Fruit fly (Drosophila melanogaster): Measurements from ENCODE around the gene CG9215.

CG9215 gene

DNA sequence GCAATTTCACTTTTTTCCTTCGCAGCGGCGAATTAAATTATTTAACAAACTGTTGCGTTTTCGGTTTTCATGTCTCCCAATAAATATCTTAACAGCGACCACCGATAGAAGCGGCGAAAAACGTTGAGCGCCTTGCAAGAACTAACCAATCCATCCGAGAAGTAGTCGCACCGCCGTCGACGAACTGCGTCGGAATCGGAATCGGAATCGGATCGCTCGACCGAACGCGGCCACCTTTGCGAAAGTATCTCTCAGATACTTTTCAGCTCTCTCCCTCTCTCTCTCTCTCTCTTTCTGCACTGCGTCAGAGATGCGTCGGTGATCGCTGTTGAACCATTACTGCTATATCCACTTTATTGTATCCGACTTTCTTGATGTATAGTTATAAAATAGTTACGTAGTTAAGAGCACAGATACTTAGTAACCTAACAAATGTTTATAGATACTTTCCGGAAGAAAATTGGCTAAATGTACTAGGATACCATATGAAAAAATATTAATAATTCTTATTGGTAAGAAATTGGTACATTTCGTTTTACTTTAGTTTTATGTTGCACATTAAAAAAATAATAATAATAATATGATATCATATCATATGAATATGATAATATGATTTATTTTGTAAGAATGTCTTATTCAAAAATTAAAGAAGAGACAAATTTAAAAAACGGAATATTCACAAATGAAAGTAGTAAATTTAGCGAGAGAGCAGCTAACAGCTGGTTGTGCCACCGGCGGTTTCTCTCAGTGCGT, 11.0 kb upstream of the CG9215 start, which contains the start of gene Chsy (continued):
- TF ChIP-seq HLHmδ (GFP tag; optimal IDR thresholded peaks at IDR 0.05) (peak; percentile 16), CG12104 (GFP tag; optimal IDR thresholded peaks at IDR 0.05) (no peak), CG3407 (GFP tag; optimal IDR thresholded peaks at IDR 0.05) (no peak), CG2129 (GFP tag; IDR thresholded peaks at IDR 0.05; ENCODE audit: partially characterized antibody) (no peak), HHEX (GFP tag; optimal IDR thresholded peaks at IDR 0.05) (no peak), CG30431 (GFP tag; optimal IDR thresholded peaks at IDR 0.05) (no peak), Lhr (GFP tag; optimal IDR thresholded peaks at IDR 0.05) (no peak), Hmx (GFP tag; optimal IDR thresholded peaks at IDR 0.05) (no peak), CG1792 (GFP tag; optimal IDR thresholded peaks at IDR 0.05) (no peak), esg (GFP tag; conservative IDR thresholded peaks at IDR 0.05) (no peak), p53 (GFP tag; optimal IDR thresholded peaks at IDR 0.05) (no peak), CG14860 (GFP tag; IDR thresholded peaks at IDR 0.05; ENCODE audit: partially characterized antibody) (no peak), mirr (GFP tag; optimal IDR thresholded peaks at IDR 0.05) (no peak), CG17912 (GFP tag; optimal IDR thresholded peaks at IDR 0.05) (no peak), Bgb (GFP tag; IDR thresholded peaks at IDR 0.05; ENCODE audit: partially characterized antibody) (0 out of 2 replicates have a peak, but pooled peaks have one; percentile 10), scrt (GFP tag; optimal IDR thresholded peaks at IDR 0.05) (no peak), Adf1 (GFP tag; IDR thresholded peaks at IDR 0.05) (peak; percentile 53; the same call in 1 of the 2 replicates), CG32532 (GFP tag; IDR thresholded peaks at IDR 0.05) (0 out of 2 replicates have a peak, but pooled peaks have one; percentile 10), Deaf1 (tag; optimal IDR thresholded peaks at IDR 0.05) (peak; percentile 95), CG14441 (GFP tag; IDR thresholded peaks at IDR 0.05) (no peak), Opbp (GFP tag; IDR thresholded peaks at IDR 0.05; ENCODE audit: partially characterized antibody) (0 out of 3 replicates have a peak, but pooled peaks have one; percentile 5), pum (GFP tag; optimal IDR thresholded peaks at IDR 0.05) (no peak), Chrac-16 (GFP tag; optimal IDR thresholded peaks at IDR 0.05) (no peak), B-H1 (GFP tag; IDR thresholded peaks at IDR 0.05) (peak; percentile 10; the same call in 1 of the 3 replicates), CG1529 (GFP tag; optimal IDR thresholded peaks at IDR 0.05) (no peak), croc (GFP tag; conservative IDR thresholded peaks at IDR 0.05) (no peak), bab2 (GFP tag; optimal IDR thresholded peaks at IDR 0.05) (no peak), Atf3 (GFP tag; optimal IDR thresholded peaks at IDR 0.05) (no peak), wek (GFP tag; optimal IDR thresholded peaks at IDR 0.05) (no peak), CG15479 (GFP tag; optimal IDR thresholded peaks at IDR 0.05) (no peak), CG10462 (GFP tag; optimal IDR thresholded peaks at IDR 0.05) (no peak), CG15073 (GFP tag; optimal IDR thresholded peaks at IDR 0.05) (no peak), z (GFP tag; IDR thresholded peaks at IDR 0.05) (no peak), CG17359 (tag; optimal IDR thresholded peaks at IDR 0.05) (no peak), CG8281 (tag; optimal IDR thresholded peaks at IDR 0.05) (no peak), usp (GFP tag; optimal IDR thresholded peaks at IDR 0.05) (no peak), Nf-YB (GFP tag; optimal IDR thresholded peaks at IDR 0.05) (peak; percentile 3), CG11560 (tag; IDR thresholded peaks at IDR 0.05) (no peak), ranshi (GFP tag; IDR thresholded peaks at IDR 0.05) (peak; percentile 22; the same call in 1 of the 2 replicates), gfzf (GFP tag; optimal IDR thresholded peaks at IDR 0.05) (no peak), CG34376 (GFP tag; optimal IDR thresholded peaks at IDR 0.05) (peak; percentile 21), CG13424 (tag; optimal IDR thresholded peaks at IDR 0.05) (peak; percentile 38), CG10274 (GFP tag; optimal IDR thresholded peaks at IDR 0.05) (no peak), fd64A (GFP tag; optimal IDR thresholded peaks at IDR 0.05) (no peak), CG4820 (GFP tag; optimal IDR thresholded peaks at IDR 0.05) (no peak), Awh (GFP tag; IDR thresholded peaks at IDR 0.05) (no peak), pnt (GFP tag; optimal IDR thresholded peaks at IDR 0.05) (no peak), CG10979 (tag; optimal IDR thresholded peaks at IDR 0.05) (no peak), NfI (GFP tag; optimal IDR thresholded peaks at IDR 0.05) (no peak)

Measured in whole organism, embryonic.